Worm (Caenorhabditis elegans) whole organism, L4/young adult: ENCODE results near the gene T28H11.7.

ENCODE experiments used
- W03F9.2 ChIP-seq: fragments of 150-350 bp; optimal IDR thresholded peaks from 2 replicates; lab custom pipeline; 2014; ENCODE audit warnings: missing biosample characterization, missing genetic modification characterization
- dao-5 ChIP-seq: sonication (generic microtip); optimal IDR thresholded peaks from 2 replicates; lab custom pipeline; 2016; ENCODE audit warnings: missing genotype, missing genetic modification characterization, moderate library complexity, missing compliant biosample characterization
- him-1 ChIP-seq: sonication (generic microtip); optimal IDR thresholded peaks from 2 replicates; lab custom pipeline; 2016; ENCODE audit warnings: missing genotype, missing genetic modification reagents, missing genetic modification characterization, missing compliant biosample characterization

T28H11.7 gene

ce11 chrIV:4977176-4977693 is 39.7 kb downstream of the T28H11.7 start, which contains the start of gene E03H12.5:
Gene E03H12.5 (plus strand): TSS chrIV:4977226.
- no peak for TF ChIP-seq him-1 (tag; lab: Kevin White, UChicago)
- no peak for TF ChIP-seq W03F9.2 (tag; lab: Kevin White, UChicago)
- TF ChIP-seq dao-5, result no peak

ce11 chrIV:4975995-4976394 is 41.0 kb downstream of the T28H11.7 start, which contains the start of gene Y9C9A.16:
Gene Y9C9A.16 (minus strand): TSS chrIV:4976125.
- no peak for TF ChIP-seq him-1 (tag; lab: Kevin White, UChicago)
- TF ChIP-seq W03F9.2 (tag; lab: Kevin White, UChicago), result no peak
- TF ChIP-seq dao-5, result no peak

- TF ChIP-seq dao-5, result no peak
- TF ChIP-seq him-1 (tag; lab: Kevin White, UChicago), result no peak
- TF ChIP-seq W03F9.2 (tag; lab: Kevin White, UChicago), result no peak
These were observed 47.6 kb downstream of the T28H11.7 start, which contains the start of gene Y9C9A.13 for ce11 chrIV:4969419-4969818. Gene Y9C9A.13 (minus strand): TSS chrIV:4969519.
